Worm (Caenorhabditis elegans) whole organism, L4 larva: ENCODE data around the gene srt-59.

Experiments
- T20F7.1 ChIP-seq: fragments of 200-800 bp; sonication (Bioruptor generic); optimal IDR thresholded peaks from 2 replicates; lab custom pipeline; 2018; ENCODE audit warnings: mild to moderate bottlenecking, missing genetic modification characterization, missing compliant biosample characterization
- Y48G9A.11 ChIP-seq: fragments of 200-800 bp; sonication (Bioruptor generic); IDR thresholded peaks from 2 replicates; pipeline ENCODE4 v1.3.6; 2022; ENCODE audit warnings: missing genetic modification reagents, missing genetic modification characterization, missing compliant biosample characterization
- aha-1 ChIP-seq: fragments of 150-350 bp; peaks from one replicate; lab custom pipeline; 2014; ENCODE audit warnings: missing biosample characterization, missing genetic modification characterization
- ama-1 ChIP-seq: fragments of 150-350 bp; optimal IDR thresholded peaks from 2 replicates; lab custom pipeline; 2014; ENCODE audit warnings: inconsistent platforms, mixed read lengths
- ceh-32 ChIP-seq: sonication (generic microtip); optimal IDR thresholded peaks from 2 replicates; lab custom pipeline; 2016; ENCODE audit warnings: mild to moderate bottlenecking, missing genetic modification characterization, missing compliant biosample characterization; ENCODE audit not compliant: poor library complexity
- ceh-62 ChIP-seq: sonication (generic microtip); optimal IDR thresholded peaks from 2 replicates; lab custom pipeline; 2017; ENCODE audit warnings: missing biosample characterization, missing genetic modification characterization
- ces-1 ChIP-seq: fragments of 150-350 bp; sonication (generic microtip); optimal IDR thresholded peaks from 4 replicates; lab custom pipeline; 2014; ENCODE audit warnings: missing biosample characterization, missing genetic modification reagents, missing genetic modification characterization
- daf-16 ChIP-seq, 3 experiments: sonication (generic microtip); optimal IDR thresholded peaks; 2 replicates each; lab custom pipeline; 2016 to 2017; ENCODE audit warnings: missing genetic modification characterization in 3 of 3, missing genetic modification reagents in 3 of 3, mild to moderate bottlenecking in 2 of 3, missing compliant biosample characterization in 2 of 3, missing biosample characterization in 1 of 3, moderate library complexity in 1 of 3
- dmd-6 ChIP-seq: fragments of 200-800 bp; sonication (Bioruptor generic); IDR thresholded peaks from 2 replicates; pipeline ENCODE4 v1.3.6; 2022; ENCODE audit warnings: missing genetic modification reagents, missing genetic modification characterization, missing compliant biosample characterization
- dpl-1 ChIP-seq: fragments of 150-350 bp; optimal IDR thresholded peaks from 2 replicates; lab custom pipeline; 2014; ENCODE audit warnings: missing biosample characterization, missing genetic modification reagents, missing genetic modification characterization
- duxl-1 ChIP-seq: sonication (generic microtip); optimal IDR thresholded peaks from 2 replicates; lab custom pipeline; 2016; ENCODE audit warnings: mild to moderate bottlenecking, missing genetic modification characterization, moderate library complexity, missing compliant biosample characterization; ENCODE audit not compliant: poor library complexity
- dve-1 ChIP-seq: sonication (generic microtip); optimal IDR thresholded peaks from 2 replicates; lab custom pipeline; 2017; ENCODE audit warnings: antibody characterized with exemption, mild to moderate bottlenecking, missing genetic modification characterization, missing compliant biosample characterization; ENCODE audit not compliant: insufficient read depth
- egl-43 ChIP-seq: fragments of 200-800 bp; sonication (Bioruptor generic); IDR thresholded peaks from 2 replicates; pipeline ENCODE4 v1.3.6; 2022; ENCODE audit warnings: missing genetic modification reagents, missing genetic modification characterization, missing compliant biosample characterization
- gei-8 ChIP-seq: fragments of 200-800 bp; sonication (Bioruptor generic); optimal IDR thresholded peaks from 2 replicates; lab custom pipeline; 2018; ENCODE audit warnings: mild to moderate bottlenecking, missing genetic modification characterization, missing compliant biosample characterization
- lin-13 ChIP-seq: fragments of 150-350 bp; optimal IDR thresholded peaks from 2 replicates; lab custom pipeline; 2014; ENCODE audit warnings: missing biosample characterization, missing genetic modification reagents, missing genetic modification characterization
- lin-15B ChIP-seq: fragments of 150-350 bp; sonication (generic microtip); optimal IDR thresholded peaks from 3 replicates; lab custom pipeline; 2014; ENCODE audit warnings: missing biosample characterization, missing genetic modification characterization
- madf-9 ChIP-seq: fragments of 200-800 bp; sonication (Bioruptor generic); conservative IDR thresholded peaks from 2 replicates; pipeline ENCODE4 v1.3.6; 2022; ENCODE audit warnings: missing genetic modification reagents, missing genetic modification characterization, missing compliant biosample characterization
- mdl-1 ChIP-seq, 2 experiments: fragments of 150-350 bp in 1 of 2; sonication (generic microtip) in 1 of 2; optimal IDR thresholded peaks; 2 replicates each; lab custom pipeline; 2014 to 2017; ENCODE audit warnings: missing biosample characterization in 2 of 2, missing genetic modification characterization in 2 of 2
- nhr-11 ChIP-seq: fragments of 150-350 bp; optimal IDR thresholded peaks from 2 replicates; lab custom pipeline; 2014; ENCODE audit warnings: missing biosample characterization, missing genetic modification characterization
- nhr-237 ChIP-seq: sonication (generic microtip); optimal IDR thresholded peaks from 2 replicates; lab custom pipeline; 2017; ENCODE audit warnings: missing biosample characterization, missing genetic modification characterization
- nhr-28 ChIP-seq: fragments of 150-350 bp; optimal IDR thresholded peaks from 2 replicates; lab custom pipeline; 2014; ENCODE audit warnings: missing biosample characterization, missing genetic modification characterization
- nhr-41 ChIP-seq: fragments of 200-800 bp; sonication (Bioruptor generic); IDR thresholded peaks from 2 replicates; pipeline ENCODE4 v1.3.6; 2022; ENCODE audit warnings: missing genetic modification reagents, missing genetic modification characterization, missing compliant biosample characterization
- rbr-2 ChIP-seq: sonication (generic microtip); optimal IDR thresholded peaks from 2 replicates; lab custom pipeline; 2016; ENCODE audit warnings: missing genotype, missing genetic modification characterization, missing compliant biosample characterization
- sdz-12 ChIP-seq: fragments of 200-800 bp; sonication (Bioruptor generic); optimal IDR thresholded peaks from 2 replicates; lab custom pipeline; 2018; ENCODE audit warnings: mild to moderate bottlenecking, missing genetic modification characterization, missing compliant biosample characterization
- set-16 ChIP-seq: fragments of 200-800 bp; sonication (Bioruptor generic); IDR thresholded peaks from 2 replicates; pipeline ENCODE4 v1.3.6; 2022; ENCODE audit warnings: missing genetic modification reagents, missing genetic modification characterization, missing compliant biosample characterization
- snpc-1.2 ChIP-seq: fragments of 200-800 bp; sonication (Bioruptor generic); IDR thresholded peaks from 2 replicates; pipeline ENCODE4 v1.3.6; 2022; ENCODE audit warnings: missing genetic modification reagents, missing genetic modification characterization, missing compliant biosample characterization
- snpc-4 ChIP-seq: fragments of 150-350 bp; optimal IDR thresholded peaks from 2 replicates; lab custom pipeline; 2014; ENCODE audit warnings: missing biosample characterization, missing genetic modification characterization
- spr-1 ChIP-seq: sonication (generic microtip); optimal IDR thresholded peaks from 2 replicates; lab custom pipeline; 2016; ENCODE audit warnings: mild to moderate bottlenecking, missing genetic modification characterization, missing compliant biosample characterization
- unc-130 ChIP-seq: sonication (generic microtip); optimal IDR thresholded peaks from 2 replicates; lab custom pipeline; 2016; ENCODE audit warnings: missing genetic modification reagents, missing genetic modification characterization, missing compliant biosample characterization
- unc-39 ChIP-seq: sonication (generic microtip); optimal IDR thresholded peaks from 2 replicates; lab custom pipeline; 2017; ENCODE audit warnings: missing biosample characterization, missing genetic modification characterization
- unc-62 ChIP-seq, 3 experiments: fragments of 150-350 bp in 1 of 3; sonication (generic microtip); optimal IDR thresholded peaks in 2 of 3; peaks in 1 of 3; 1 replicate in 1 of 3; 2 replicates in 2 of 3; lab custom pipeline; 2014 to 2017; ENCODE audit warnings: missing biosample characterization in 3 of 3, missing genetic modification characterization in 3 of 3, missing genetic modification reagents in 3 of 3, missing genotype in 1 of 3
- zag-1 ChIP-seq: fragments of 150-350 bp; optimal IDR thresholded peaks from 2 replicates; lab custom pipeline; 2014; ENCODE audit warnings: missing biosample characterization, missing genetic modification characterization
- ztf-11 ChIP-seq: fragments of 150-350 bp; optimal IDR thresholded peaks from 2 replicates; lab custom pipeline; 2014; ENCODE audit warnings: missing biosample characterization, missing genetic modification characterization

srt-59 gene

DNA sequence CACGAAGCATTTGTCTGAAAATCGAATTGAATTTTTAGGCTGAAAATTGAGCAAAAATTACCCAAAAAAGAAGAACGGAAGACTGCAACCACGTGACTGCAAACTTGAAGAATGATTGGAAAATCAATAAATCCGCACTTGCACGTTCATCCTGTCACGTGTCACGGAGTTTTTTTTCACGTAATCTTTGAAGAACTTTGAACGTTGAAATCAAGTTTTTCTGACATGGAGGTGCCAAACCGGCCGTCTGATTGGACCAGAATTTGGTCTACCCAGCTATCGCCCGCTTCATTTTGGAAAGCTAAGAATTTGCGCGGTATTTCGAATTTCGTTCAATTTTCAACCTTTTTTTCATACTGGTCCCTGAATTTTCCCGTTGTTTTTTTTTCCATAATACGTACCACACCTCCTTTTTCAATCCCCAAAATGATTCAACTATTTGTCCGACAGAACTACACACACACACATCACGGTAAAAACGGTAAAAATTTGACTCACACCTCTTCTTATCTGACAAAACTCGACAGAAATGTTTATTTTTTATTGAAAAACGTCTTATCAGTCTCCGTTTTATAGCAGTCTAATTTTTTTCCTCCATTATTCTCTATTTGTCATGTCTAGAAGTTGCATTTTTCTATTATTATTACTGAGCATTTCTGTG lies 5.1 kb downstream of the srt-59 start, which contains the start of the genes C18H7.7 and C18H7.11:
TSS of gene C18H7.7 (minus strand) at position 101 of the 661 bp plus-strand sequence.
TSS of gene C18H7.11 (plus strand) at position 611 of the 661 bp plus-strand sequence.
- TF ChIP-seq sdz-12 (GFP tag; lab: Kevin White, UChicago) (no peak), ceh-32 (no peak), dmd-6 (GFP tag; lab: Robert Waterston, UW) (peak; percentile 27; the same call in 1 of the 2 replicates), dve-1 (tag; lab: Kevin White, UChicago) (no peak), daf-16 (GFP tag; optimal IDR thresholded peaks at IDR 0.05; lab: Kevin White, UChicago) (no peak), daf-16 (tag; optimal IDR thresholded peaks at IDR 0.05; lab: Kevin White, UChicago) (peak; percentile 31)

DNA sequence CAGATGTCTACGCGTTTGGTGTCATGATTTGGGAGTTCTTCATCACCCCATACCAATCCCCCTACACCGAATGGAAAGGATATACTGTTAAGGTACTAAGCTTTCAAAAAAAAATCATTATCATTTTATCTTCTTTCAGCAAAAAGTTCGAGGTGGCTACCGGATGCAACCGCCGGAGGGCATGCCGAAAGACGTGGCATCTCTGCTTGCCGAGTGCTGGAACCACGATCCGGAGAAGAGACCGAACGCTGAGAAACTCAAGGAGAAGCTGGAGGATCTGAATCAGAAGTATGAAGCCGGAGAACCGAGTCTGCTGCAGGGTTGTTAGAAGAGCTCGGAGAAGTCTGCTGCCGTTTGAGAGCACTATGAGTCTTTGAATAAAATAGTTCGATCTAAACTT lies 6.7 kb downstream of the srt-59 start:
- peak; percentile 69 for TF ChIP-seq set-16
- TF ChIP-seq unc-39 (tag; lab: Kevin White, UChicago): no peak
- TF ChIP-seq snpc-1.2 (GFP tag; lab: Robert Waterston, UW): no peak
- TF ChIP-seq T20F7.1 (GFP tag; lab: Kevin White, UChicago): no peak
- no peak for TF ChIP-seq zag-1 (tag; lab: Kevin White, UChicago)
- TF ChIP-seq nhr-11 (tag; lab: Kevin White, UChicago): no peak
- TF ChIP-seq madf-9: no peak
- no peak for TF ChIP-seq spr-1 (tag; lab: Kevin White, UChicago)
- no peak for TF ChIP-seq egl-43 (GFP tag; lab: Robert Waterston, UW)
- no peak for TF ChIP-seq snpc-4 (tag; lab: Kevin White, UChicago)
- peak; percentile 92 for TF ChIP-seq aha-1
- no peak for TF ChIP-seq rbr-2 (tag; lab: Kevin White, UChicago)
- no peak for TF ChIP-seq lin-13 (GFP tag; lab: Kevin White, UChicago)
- no peak for TF ChIP-seq nhr-237 (tag; lab: Kevin White, UChicago)
- no peak for TF ChIP-seq mdl-1 (tag; optimal IDR thresholded peaks at IDR 0.05; lab: Kevin White, UChicago)
- no peak for TF ChIP-seq gei-8 (GFP tag; lab: Kevin White, UChicago)

DNA sequence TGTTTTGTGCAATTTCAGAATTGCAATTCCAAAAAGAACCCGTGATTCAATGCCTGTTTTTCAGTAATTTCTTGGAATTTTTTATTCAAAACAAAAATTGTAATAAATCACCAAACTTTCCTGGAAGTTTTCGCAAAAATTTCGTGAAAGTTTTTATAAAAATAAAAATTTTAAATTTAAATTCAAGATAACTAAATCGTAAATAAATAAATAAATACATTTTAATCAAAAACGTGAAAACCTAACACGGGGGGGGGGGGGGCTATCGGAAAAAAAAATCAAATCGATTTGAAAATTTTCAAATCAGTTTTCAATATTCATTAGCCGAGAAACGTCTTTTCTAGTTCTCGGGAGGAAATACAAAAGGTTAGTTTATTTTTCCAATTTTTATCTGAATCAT lies 8.5 kb downstream of the srt-59 start, which contains the start of gene C18H7.4:
TSS of gene C18H7.4 (plus strand) at position 301 of the 400 bp plus-strand sequence.
- TF ChIP-seq ama-1 (lab: Kevin White, UChicago) (no peak), ces-1 (no peak), nhr-11 (tag; lab: Kevin White, UChicago) (no peak), snpc-1.2 (GFP tag; lab: Robert Waterston, UW) (no peak), ceh-62 (tag; lab: Kevin White, UChicago) (no peak), unc-62 (GFP tag; optimal IDR thresholded peaks at IDR 0.05 in 1 of 2; lab: Kevin White, UChicago) (no peak), unc-62 (tag; optimal IDR thresholded peaks at IDR 0.05; lab: Kevin White, UChicago) (no peak), lin-15B (tag; lab: Kevin White, UChicago) (no peak), nhr-28 (no peak), sdz-12 (GFP tag; lab: Kevin White, UChicago) (no peak), duxl-1 (tag; lab: Kevin White, UChicago) (no peak), Y48G9A.11 (no peak), ztf-11 (tag; lab: Kevin White, UChicago) (no peak)

DNA sequence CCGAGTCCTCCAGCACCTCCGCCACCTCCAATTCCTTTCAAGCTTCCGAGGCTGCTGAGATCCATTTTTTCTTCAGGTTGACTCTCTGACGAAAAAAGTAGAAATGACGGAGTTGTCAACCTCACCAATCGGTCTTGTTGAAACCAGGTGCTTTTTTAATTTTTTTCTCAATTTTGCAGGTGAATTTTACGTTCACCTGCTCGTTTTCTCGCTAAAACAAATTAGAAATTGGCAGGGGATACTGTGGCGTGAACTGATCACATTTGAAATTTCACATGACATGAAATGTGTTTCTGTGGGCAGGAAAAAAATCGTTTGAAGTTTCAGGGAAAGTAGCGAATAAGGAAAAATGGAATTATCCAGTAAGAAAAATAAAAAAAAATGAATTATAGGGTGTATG lies 9.1 kb downstream of the srt-59 start, which contains the start of gene C18H7.6:
TSS of gene C18H7.6 (minus strand) at position 104 of the 400 bp plus-strand sequence.
- TF ChIP-seq unc-130 (no peak), snpc-1.2 (GFP tag; lab: Robert Waterston, UW) (no peak), lin-13 (GFP tag; lab: Kevin White, UChicago) (no peak), set-16 (0 out of 2 replicates have a peak, but pooled peaks have one; percentile 7), nhr-41 (GFP tag; lab: Robert Waterston, UW) (no peak), snpc-4 (tag; lab: Kevin White, UChicago) (no peak), dpl-1 (GFP tag; lab: Kevin White, UChicago) (no peak), nhr-237 (tag; lab: Kevin White, UChicago) (no peak), duxl-1 (tag; lab: Kevin White, UChicago) (no peak)
